Worm (Caenorhabditis elegans) whole organism, L4 larva: ENCODE data around the gene T14E8.2.

Experiments
- F10B5.3 ChIP-seq: sonication (generic microtip); optimal IDR thresholded peaks from 2 replicates; lab custom pipeline; 2016; ENCODE audit warnings: mild to moderate bottlenecking, missing genetic modification characterization, missing compliant biosample characterization
- T20F7.1 ChIP-seq: fragments of 200-800 bp; sonication (Bioruptor generic); optimal IDR thresholded peaks from 2 replicates; lab custom pipeline; 2018; ENCODE audit warnings: mild to moderate bottlenecking, missing genetic modification characterization, missing compliant biosample characterization
- T26A8.4 ChIP-seq: fragments of 200-800 bp; sonication (Bioruptor generic); IDR thresholded peaks from 2 replicates; pipeline ENCODE4 v1.3.6; 2022; ENCODE audit warnings: missing genetic modification characterization, missing compliant biosample characterization
- Y105C5A.15 ChIP-seq: fragments of 200-800 bp; sonication (Bioruptor generic); IDR thresholded peaks from 2 replicates; pipeline ENCODE4 v1.3.6; 2022; ENCODE audit warnings: missing genetic modification characterization, missing compliant biosample characterization
- Y5F2A.4 ChIP-seq: fragments of 200-800 bp; sonication (Bioruptor generic); optimal IDR thresholded peaks from 2 replicates; lab custom pipeline; 2018; ENCODE audit warnings: mild to moderate bottlenecking, missing genetic modification characterization, missing compliant biosample characterization
- arid-1 ChIP-seq: fragments of 200-800 bp; sonication (Bioruptor generic); conservative IDR thresholded peaks from 2 replicates; pipeline ENCODE4 v1.3.6; 2022; ENCODE audit warnings: missing genetic modification reagents, missing genetic modification characterization, missing compliant biosample characterization
- ceh-20 ChIP-seq: fragments of 200-800 bp; sonication (Bioruptor generic); IDR thresholded peaks from 2 replicates; pipeline ENCODE4 v1.3.6; 2022; ENCODE audit warnings: missing genetic modification reagents, missing genetic modification characterization, missing compliant biosample characterization
- ceh-28 ChIP-seq: fragments of 150-350 bp; optimal IDR thresholded peaks from 2 replicates; lab custom pipeline; 2014; ENCODE audit warnings: missing biosample characterization, missing genetic modification reagents, missing genetic modification characterization
- daf-12 ChIP-seq: fragments of 150-350 bp; optimal IDR thresholded peaks from 2 replicates; lab custom pipeline; 2014; ENCODE audit warnings: missing biosample characterization, missing genetic modification reagents, missing genetic modification characterization
- daf-16 ChIP-seq, 3 experiments: sonication (generic microtip); optimal IDR thresholded peaks; 2 replicates each; lab custom pipeline; 2016 to 2017; ENCODE audit warnings: missing genetic modification characterization in 3 of 3, missing genetic modification reagents in 3 of 3, mild to moderate bottlenecking in 2 of 3, missing compliant biosample characterization in 2 of 3, missing biosample characterization in 1 of 3, moderate library complexity in 1 of 3
- daf-19 ChIP-seq: fragments of 200-800 bp; sonication (Bioruptor generic); conservative IDR thresholded peaks from 2 replicates; pipeline ENCODE4 v1.3.6; 2022; ENCODE audit warnings: missing genetic modification characterization, missing compliant biosample characterization
- dmd-6 ChIP-seq: fragments of 200-800 bp; sonication (Bioruptor generic); IDR thresholded peaks from 2 replicates; pipeline ENCODE4 v1.3.6; 2022; ENCODE audit warnings: missing genetic modification reagents, missing genetic modification characterization, missing compliant biosample characterization
- duxl-1 ChIP-seq: sonication (generic microtip); optimal IDR thresholded peaks from 2 replicates; lab custom pipeline; 2016; ENCODE audit warnings: mild to moderate bottlenecking, missing genetic modification characterization, moderate library complexity, missing compliant biosample characterization; ENCODE audit not compliant: poor library complexity
- dve-1 ChIP-seq: sonication (generic microtip); optimal IDR thresholded peaks from 2 replicates; lab custom pipeline; 2017; ENCODE audit warnings: antibody characterized with exemption, mild to moderate bottlenecking, missing genetic modification characterization, missing compliant biosample characterization; ENCODE audit not compliant: insufficient read depth
- hif-1 ChIP-seq, 2 experiments: sonication (generic microtip); optimal IDR thresholded peaks; 2 replicates each; lab custom pipeline; 2016 to 2017; ENCODE audit warnings: missing compliant biosample characterization in 2 of 2, missing genetic modification characterization in 2 of 2, missing genetic modification reagents in 2 of 2, missing genotype in 2 of 2, mild to moderate bottlenecking in 1 of 2
- hlh-11 ChIP-seq: fragments of 200-800 bp; sonication (Bioruptor generic); optimal IDR thresholded peaks from 2 replicates; lab custom pipeline; 2018; ENCODE audit warnings: mild to moderate bottlenecking, missing genetic modification characterization, missing compliant biosample characterization
- hlh-30 ChIP-seq: sonication (generic microtip); optimal IDR thresholded peaks from 2 replicates; lab custom pipeline; 2017; ENCODE audit warnings: antibody characterized with exemption, mild to moderate bottlenecking, missing genetic modification characterization, missing compliant biosample characterization; ENCODE audit not compliant: insufficient read depth
- jun-1 ChIP-seq: fragments of 150-350 bp; optimal IDR thresholded peaks from 2 replicates; lab custom pipeline; 2014; ENCODE audit warnings: missing biosample characterization, missing genetic modification reagents, missing genetic modification characterization
- lin-1 ChIP-seq: fragments of 200-800 bp; sonication (Bioruptor generic); IDR thresholded peaks from 2 replicates; pipeline ENCODE4 v1.3.6; 2022; ENCODE audit warnings: missing genetic modification reagents, missing genetic modification characterization, missing compliant biosample characterization
- lin-13 ChIP-seq: fragments of 150-350 bp; optimal IDR thresholded peaks from 2 replicates; lab custom pipeline; 2014; ENCODE audit warnings: missing biosample characterization, missing genetic modification reagents, missing genetic modification characterization
- lin-38 ChIP-seq: fragments of 200-800 bp; sonication (Bioruptor generic); IDR thresholded peaks from 2 replicates; pipeline ENCODE4 v1.3.6; 2022; ENCODE audit warnings: missing genetic modification reagents, missing genetic modification characterization, missing compliant biosample characterization
- lsy-2 ChIP-seq, 2 experiments: fragments of 150-350 bp in 1 of 2; sonication (generic microtip) in 1 of 2; optimal IDR thresholded peaks; 2 replicates each; lab custom pipeline; 2014 to 2017; ENCODE audit warnings: missing biosample characterization in 2 of 2, missing genetic modification characterization in 2 of 2
- mdl-1 ChIP-seq, 2 experiments: fragments of 150-350 bp in 1 of 2; sonication (generic microtip) in 1 of 2; optimal IDR thresholded peaks; 2 replicates each; lab custom pipeline; 2014 to 2017; ENCODE audit warnings: missing biosample characterization in 2 of 2, missing genetic modification characterization in 2 of 2
- mdt-29 ChIP-seq: fragments of 200-800 bp; sonication (Bioruptor generic); IDR thresholded peaks from 2 replicates; pipeline ENCODE4 v1.3.6; 2022; ENCODE audit warnings: missing genetic modification reagents, missing genetic modification characterization, missing compliant biosample characterization
- mep-1 ChIP-seq: fragments of 150-350 bp; sonication (generic microtip); optimal IDR thresholded peaks from 3 replicates; lab custom pipeline; 2014; ENCODE audit warnings: missing biosample characterization, missing genetic modification characterization
- mes-2 ChIP-seq: sonication (generic microtip); optimal IDR thresholded peaks from 2 replicates; lab custom pipeline; 2016; ENCODE audit warnings: missing genotype, mild to moderate bottlenecking, missing genetic modification characterization, missing compliant biosample characterization; ENCODE audit not compliant: poor library complexity, severe bottlenecking
- mxl-2 ChIP-seq: fragments of 200-800 bp; sonication (Bioruptor generic); conservative IDR thresholded peaks from 2 replicates; pipeline ENCODE4 v1.3.6; 2022; ENCODE audit warnings: missing genetic modification reagents, missing genetic modification characterization, missing compliant biosample characterization
- mxl-3 ChIP-seq: fragments of 200-800 bp; sonication (Bioruptor generic); optimal IDR thresholded peaks from 2 replicates; lab custom pipeline; 2018; ENCODE audit warnings: mild to moderate bottlenecking, missing genetic modification characterization, missing compliant biosample characterization
- nhr-102 ChIP-seq: sonication (generic microtip); optimal IDR thresholded peaks from 2 replicates; lab custom pipeline; 2016; ENCODE audit warnings: mild to moderate bottlenecking, missing genetic modification characterization, moderate library complexity, missing compliant biosample characterization
- nhr-11 ChIP-seq: fragments of 150-350 bp; optimal IDR thresholded peaks from 2 replicates; lab custom pipeline; 2014; ENCODE audit warnings: missing biosample characterization, missing genetic modification characterization
- nhr-237 ChIP-seq: sonication (generic microtip); optimal IDR thresholded peaks from 2 replicates; lab custom pipeline; 2017; ENCODE audit warnings: missing biosample characterization, missing genetic modification characterization
- nhr-28 ChIP-seq: fragments of 150-350 bp; optimal IDR thresholded peaks from 2 replicates; lab custom pipeline; 2014; ENCODE audit warnings: missing biosample characterization, missing genetic modification characterization
- nhr-42 ChIP-seq: fragments of 200-800 bp; sonication (Bioruptor generic); IDR thresholded peaks from 2 replicates; pipeline ENCODE4 v1.3.6; 2022; ENCODE audit warnings: missing genetic modification characterization, missing compliant biosample characterization
- nhr-48 ChIP-seq: sonication (generic microtip); optimal IDR thresholded peaks from 2 replicates; lab custom pipeline; 2016; ENCODE audit warnings: mild to moderate bottlenecking, missing genetic modification characterization, missing compliant biosample characterization
- nhr-6 ChIP-seq: fragments of 150-350 bp; optimal IDR thresholded peaks from 2 replicates; lab custom pipeline; 2014; ENCODE audit warnings: missing biosample characterization, missing genetic modification characterization
- nhr-77 ChIP-seq: fragments of 150-350 bp; optimal IDR thresholded peaks from 2 replicates; lab custom pipeline; 2014; ENCODE audit warnings: missing biosample characterization, missing genetic modification characterization
- pha-4 ChIP-seq, 2 experiments: fragments of 150-350 bp in 1 of 2; fragments of 200-800 bp in 1 of 2; sonication (Bioruptor generic) in 1 of 2; IDR thresholded peaks in 1 of 2; optimal IDR thresholded peaks in 1 of 2; 2 replicates each; pipeline versions ENCODE4 v1.3.6 to Lab custom; 2014 to 2022; ENCODE audit warnings: missing genetic modification characterization in 2 of 2, missing genetic modification reagents in 2 of 2, missing biosample characterization in 1 of 2, missing compliant biosample characterization in 1 of 2
- php-3 ChIP-seq: fragments of 200-800 bp; sonication (Bioruptor generic); IDR thresholded peaks from 2 replicates; pipeline ENCODE4 v1.3.6; 2022; ENCODE audit warnings: missing genetic modification reagents, missing genetic modification characterization, missing compliant biosample characterization
- pqm-1 ChIP-seq: sonication (generic microtip); optimal IDR thresholded peaks from 2 replicates; lab custom pipeline; 2017; ENCODE audit warnings: missing biosample characterization, missing genetic modification characterization
- saeg-2 ChIP-seq: fragments of 200-800 bp; sonication (Bioruptor generic); IDR thresholded peaks from 2 replicates; pipeline ENCODE4 v1.3.6; 2022; ENCODE audit warnings: missing genetic modification reagents, missing genetic modification characterization, missing compliant biosample characterization
- tra-1 ChIP-seq: fragments of 200-800 bp; sonication (Bioruptor generic); IDR thresholded peaks from 2 replicates; pipeline ENCODE4 v1.3.6; 2022; ENCODE audit warnings: missing genetic modification reagents, missing genetic modification characterization, missing compliant biosample characterization
- unc-39 ChIP-seq: sonication (generic microtip); optimal IDR thresholded peaks from 2 replicates; lab custom pipeline; 2017; ENCODE audit warnings: missing biosample characterization, missing genetic modification characterization
- unc-62 ChIP-seq, 3 experiments: fragments of 150-350 bp in 1 of 3; sonication (generic microtip); optimal IDR thresholded peaks in 2 of 3; peaks in 1 of 3; 1 replicate in 1 of 3; 2 replicates in 2 of 3; lab custom pipeline; 2014 to 2017; ENCODE audit warnings: missing biosample characterization in 3 of 3, missing genetic modification characterization in 3 of 3, missing genetic modification reagents in 3 of 3, missing genotype in 1 of 3
- vab-7 ChIP-seq: fragments of 200-800 bp; sonication (Bioruptor generic); IDR thresholded peaks from 2 replicates; pipeline ENCODE4 v1.3.6; 2022; ENCODE audit warnings: missing genetic modification reagents, missing genetic modification characterization, missing compliant biosample characterization
- zag-1 ChIP-seq: fragments of 150-350 bp; optimal IDR thresholded peaks from 2 replicates; lab custom pipeline; 2014; ENCODE audit warnings: missing biosample characterization, missing genetic modification characterization
- zfp-3 ChIP-seq: fragments of 200-800 bp; sonication (Bioruptor generic); conservative IDR thresholded peaks from 2 replicates; pipeline ENCODE4 v1.3.6; 2022; ENCODE audit warnings: missing genetic modification reagents, missing genetic modification characterization, missing compliant biosample characterization
- zip-11 ChIP-seq: fragments of 200-800 bp; sonication (Bioruptor generic); IDR thresholded peaks from 2 replicates; pipeline ENCODE4 v1.3.6; 2022; ENCODE audit warnings: missing genetic modification characterization, missing compliant biosample characterization

The T14E8.2 gene

ce11 chrX:6518537-6518936 lies 24.3 kb upstream of the T14E8.2 start, which contains the start of gene ets-4:
Gene ets-4, plus strand, starts transcription at chrX:6518883.
- TF ChIP-seq daf-16 (GFP tag; optimal IDR thresholded peaks at IDR 0.05; lab: Kevin White, UChicago): peak in 1 of 2 experiments; percentile 68
- TF ChIP-seq daf-16 (tag; optimal IDR thresholded peaks at IDR 0.05; lab: Kevin White, UChicago): peak; percentile 92
- peak; percentile 54; the same call in 1 of the 2 replicates for TF ChIP-seq mdt-29 (GFP tag; lab: Robert Waterston, UW)
- TF ChIP-seq pqm-1 (tag; lab: Kevin White, UChicago): peak; percentile 90
- no peak for TF ChIP-seq zfp-3 (GFP tag; lab: Robert Waterston, UW)
- no peak for TF ChIP-seq nhr-11 (tag; lab: Kevin White, UChicago)
- no peak for TF ChIP-seq lin-38
- peak; percentile 2 for TF ChIP-seq duxl-1
- peak; percentile 98 for TF ChIP-seq php-3 (GFP tag; lab: Robert Waterston, UW)
- TF ChIP-seq hif-1 (tag; optimal IDR thresholded peaks at IDR 0.05; lab: Kevin White, UChicago): peak in 1 of 2 experiments; percentile 28
- TF ChIP-seq daf-12 (tag; lab: Kevin White, UChicago): no peak
- no peak for TF ChIP-seq ceh-28
- peak; percentile 52 for TF ChIP-seq mes-2 (tag; lab: Kevin White, UChicago)
- TF ChIP-seq lin-13 (GFP tag; lab: Kevin White, UChicago): peak; percentile 9
- TF ChIP-seq Y5F2A.4: no peak
- TF ChIP-seq hlh-11: peak; percentile 94
- TF ChIP-seq nhr-28 (tag; lab: Kevin White, UChicago): peak; percentile 86
- peak; percentile 86 for TF ChIP-seq nhr-102 (tag; lab: Kevin White, UChicago)
- TF ChIP-seq lin-1 (GFP tag; lab: Robert Waterston, UW): 0 out of 2 replicates have a peak, but pooled peaks have one; percentile 47
- TF ChIP-seq nhr-48: peak; percentile 57
- peak; percentile 73; the same call in 1 of the 2 replicates for TF ChIP-seq ceh-20 (GFP tag; lab: Robert Waterston, UW)
- peak; percentile 33 for TF ChIP-seq mep-1
- 0 out of 2 replicates have a peak, but pooled peaks have one; percentile 31 for TF ChIP-seq T26A8.4
- no peak for TF ChIP-seq zag-1 (tag; lab: Kevin White, UChicago)
- TF ChIP-seq mdl-1 (tag; optimal IDR thresholded peaks at IDR 0.05; lab: Kevin White, UChicago): peak in 1 of 2 experiments; percentile 33
- no peak for TF ChIP-seq vab-7
- TF ChIP-seq unc-39: no peak
- TF ChIP-seq jun-1: no peak
- TF ChIP-seq nhr-42 (GFP tag; lab: Robert Waterston, UW): no peak
- TF ChIP-seq dmd-6 (GFP tag; lab: Robert Waterston, UW): peak; percentile 92
- TF ChIP-seq Y105C5A.15 (GFP tag; lab: Robert Waterston, UW): no peak
- peak; percentile 17 for TF ChIP-seq T20F7.1 (GFP tag; lab: Kevin White, UChicago)
- TF ChIP-seq saeg-2 (GFP tag; lab: Robert Waterston, UW): 0 out of 2 replicates have a peak, but pooled peaks have one; percentile 55
- peak; percentile 85 for TF ChIP-seq tra-1 (GFP tag; lab: Robert Waterston, UW)
- no peak for TF ChIP-seq nhr-237 (tag; lab: Kevin White, UChicago)
- TF ChIP-seq lsy-2 (tag; optimal IDR thresholded peaks at IDR 0.05; lab: Kevin White, UChicago): peak in 1 of 2 experiments; percentile 26
- peak; percentile 19 for TF ChIP-seq mxl-3 (GFP tag; lab: Kevin White, UChicago)
- TF ChIP-seq pha-4 (GFP tag; IDR thresholded peaks at IDR 0.05; lab: Robert Waterston, UW): peak; percentile 11; the same call in 1 of the 2 replicates
- TF ChIP-seq pha-4 (tag; optimal IDR thresholded peaks at IDR 0.05; lab: Kevin White, UChicago): no peak
- TF ChIP-seq unc-62 (GFP tag; optimal IDR thresholded peaks at IDR 0.05 in 1 of 2; lab: Kevin White, UChicago): peak in 1 of 2 experiments; percentile 78
- TF ChIP-seq unc-62 (tag; optimal IDR thresholded peaks at IDR 0.05; lab: Kevin White, UChicago): no peak
- peak; percentile 86 for TF ChIP-seq dve-1 (tag; lab: Kevin White, UChicago)
- no peak for TF ChIP-seq zip-11 (GFP tag; lab: Robert Waterston, UW)
- TF ChIP-seq nhr-77: peak; percentile 46
- no peak for TF ChIP-seq mxl-2 (GFP tag; lab: Robert Waterston, UW)
- peak; percentile 83 for TF ChIP-seq hlh-30 (tag; lab: Kevin White, UChicago)
- no peak for TF ChIP-seq arid-1
- no peak for TF ChIP-seq F10B5.3 (tag; lab: Kevin White, UChicago)
- no peak for TF ChIP-seq daf-19
- peak; percentile 13 for TF ChIP-seq nhr-6 (tag; lab: Kevin White, UChicago)
- TF ChIP-seq, all 104 proteins: peak for 29
